Worm (Caenorhabditis elegans) whole organism, midembryonic: ENCODE measurements around the gene dkf-2.

Experiments
- cog-1 ChIP-seq: sonication (generic microtip); optimal IDR thresholded peaks from 2 replicates; lab custom pipeline; 2016; ENCODE audit warnings: missing genetic modification characterization, missing compliant biosample characterization
- klf-2 ChIP-seq: fragments of 200-800 bp; sonication (Bioruptor generic); conservative IDR thresholded peaks from 2 replicates; pipeline ENCODE4 v1.3.6; 2022; ENCODE audit warnings: missing genetic modification reagents, missing genetic modification characterization, missing compliant biosample characterization
- med-1 ChIP-seq: sonication (generic microtip); optimal IDR thresholded peaks from 2 replicates; lab custom pipeline; 2017; ENCODE audit warnings: missing genetic modification characterization, mild to moderate bottlenecking, missing compliant biosample characterization, antibody characterized with exemption, missing genetic modification reagents; ENCODE audit not compliant: insufficient read depth
- ref-1 ChIP-seq: fragments of 200-800 bp; sonication (Bioruptor generic); conservative IDR thresholded peaks from 2 replicates; pipeline ENCODE4 v1.3.6; 2022; ENCODE audit warnings: missing genetic modification reagents, missing genetic modification characterization, missing compliant biosample characterization
- tab-1 ChIP-seq: fragments of 200-800 bp; sonication (Bioruptor generic); IDR thresholded peaks from 2 replicates; pipeline ENCODE4 v1.3.6; 2022; ENCODE audit warnings: missing genetic modification characterization, missing compliant biosample characterization
- ztf-23 ChIP-seq: fragments of 200-800 bp; sonication (Bioruptor generic); IDR thresholded peaks from 2 replicates; pipeline ENCODE4 v1.3.6; 2022; ENCODE audit warnings: missing genetic modification reagents, missing genetic modification characterization, missing compliant biosample characterization

- TF ChIP-seq ref-1 (no peak), med-1 (no peak), ztf-23 (no peak), cog-1 (tag; lab: Kevin White, UChicago) (no peak), tab-1 (no peak), klf-2 (no peak)
These were observed 85.4 kb downstream of the dkf-2 start, which contains the start of gene phy-3 for ce11 chrV:16832865-16833264.
